Worm (Caenorhabditis elegans) whole organism, young adult: Measurements from ENCODE around the gene fask-1.
A peak's percentile ranks its signal among the peaks of the same experiment; 100 is the strongest.

Experiments
- B0019.2 ChIP-seq: fragments of 200-800 bp; sonication (Bioruptor generic); conservative IDR thresholded peaks from 2 replicates; pipeline ENCODE4 v1.3.6; 2022; ENCODE audit warnings: missing genetic modification reagents, missing genetic modification characterization, missing compliant biosample characterization
- C06A6.2 ChIP-seq: fragments of 200-800 bp; sonication (Bioruptor generic); conservative IDR thresholded peaks from 2 replicates; pipeline ENCODE4 v1.3.6; 2022; ENCODE audit warnings: missing genetic modification characterization, missing compliant biosample characterization
- F23B12.7 ChIP-seq: sonication (generic microtip); optimal IDR thresholded peaks from 2 replicates; lab custom pipeline; 2017; ENCODE audit warnings: missing genetic modification characterization, mild to moderate bottlenecking, missing compliant biosample characterization, antibody characterized with exemption, moderate library complexity; ENCODE audit not compliant: insufficient read depth
- F37B4.10 ChIP-seq: fragments of 200-800 bp; sonication (Bioruptor generic); IDR thresholded peaks from 2 replicates; pipeline ENCODE4 v1.3.6; 2022; ENCODE audit warnings: missing genetic modification characterization, missing compliant biosample characterization
- F39B2.1 ChIP-seq: fragments of 200-800 bp; sonication (Bioruptor generic); IDR thresholded peaks from 2 replicates; pipeline ENCODE4 v1.3.6; 2022; ENCODE audit warnings: missing genetic modification reagents, missing genetic modification characterization, missing compliant biosample characterization
- F55B11.4 ChIP-seq: sonication (generic microtip); optimal IDR thresholded peaks from 2 replicates; lab custom pipeline; 2016; ENCODE audit warnings: missing compliant biosample characterization, missing genetic modification characterization, borderline replicate concordance; ENCODE audit not compliant: insufficient read depth
- K12H6.12 ChIP-seq: fragments of 200-800 bp; sonication (Bioruptor generic); optimal IDR thresholded peaks from 2 replicates; lab custom pipeline; 2018; ENCODE audit warnings: mild to moderate bottlenecking, missing genetic modification characterization, missing compliant biosample characterization
- T07F8.4 ChIP-seq: sonication (generic microtip); optimal IDR thresholded peaks from 2 replicates; lab custom pipeline; 2016; ENCODE audit warnings: mild to moderate bottlenecking, missing genetic modification characterization, moderate library complexity, missing compliant biosample characterization
- T26A5.8 ChIP-seq: sonication (generic microtip); optimal IDR thresholded peaks from 2 replicates; lab custom pipeline; 2016; ENCODE audit warnings: missing genetic modification characterization, missing compliant biosample characterization
- Y79H2A.3 ChIP-seq: fragments of 200-800 bp; sonication (Bioruptor generic); conservative IDR thresholded peaks from 2 replicates; pipeline ENCODE4 v1.3.6; 2022; ENCODE audit warnings: missing genetic modification reagents, missing genetic modification characterization, missing compliant biosample characterization
- aptf-2 ChIP-seq: fragments of 200-800 bp; sonication (Bioruptor generic); conservative IDR thresholded peaks from 2 replicates; pipeline ENCODE4 v1.3.6; 2022; ENCODE audit warnings: missing genetic modification reagents, missing genetic modification characterization, missing compliant biosample characterization
- bed-1 ChIP-seq: fragments of 200-800 bp; sonication (Bioruptor generic); IDR thresholded peaks from 2 replicates; pipeline ENCODE4 v1.3.6; 2022; ENCODE audit warnings: missing genetic modification reagents, missing genetic modification characterization, missing compliant biosample characterization
- ccch-3 ChIP-seq: fragments of 200-800 bp; sonication (Bioruptor generic); optimal IDR thresholded peaks from 2 replicates; lab custom pipeline; 2018; ENCODE audit warnings: mild to moderate bottlenecking, missing genetic modification characterization, missing compliant biosample characterization
- ceh-100 ChIP-seq: fragments of 200-800 bp; sonication (Bioruptor generic); IDR thresholded peaks from 2 replicates; pipeline ENCODE4 v1.3.6; 2022; ENCODE audit warnings: missing genetic modification reagents, missing genetic modification characterization, missing compliant biosample characterization
- ceh-91 ChIP-seq: fragments of 200-800 bp; sonication (Bioruptor generic); IDR thresholded peaks from 2 replicates; pipeline ENCODE4 v1.3.6; 2022; ENCODE audit warnings: missing genetic modification reagents, missing genetic modification characterization, missing compliant biosample characterization
- chd-7 ChIP-seq: sonication (generic microtip); optimal IDR thresholded peaks from 2 replicates; lab custom pipeline; 2016; ENCODE audit warnings: mild to moderate bottlenecking, missing genetic modification characterization, moderate library complexity, missing compliant biosample characterization
- die-1 ChIP-seq: sonication (generic microtip); optimal IDR thresholded peaks from 2 replicates; lab custom pipeline; 2016; ENCODE audit warnings: missing genotype, mild to moderate bottlenecking, missing genetic modification characterization, missing compliant biosample characterization
- dox-1 ChIP-seq: fragments of 200-800 bp; sonication (Bioruptor generic); IDR thresholded peaks from 2 replicates; pipeline ENCODE4 v1.3.6; 2022; ENCODE audit warnings: missing genetic modification reagents, missing genetic modification characterization, missing compliant biosample characterization
- dpff-1 ChIP-seq: sonication (generic microtip); optimal IDR thresholded peaks from 2 replicates; lab custom pipeline; 2017; ENCODE audit warnings: mild to moderate bottlenecking, missing genetic modification characterization, missing compliant biosample characterization
- dpl-1 ChIP-seq: fragments of 150-350 bp; optimal IDR thresholded peaks from 2 replicates; lab custom pipeline; 2014; ENCODE audit warnings: missing biosample characterization, missing genetic modification reagents, missing genetic modification characterization
- egl-18 ChIP-seq: fragments of 200-800 bp; sonication (Bioruptor generic); IDR thresholded peaks from 2 replicates; pipeline ENCODE4 v1.3.6; 2022; ENCODE audit warnings: missing genetic modification reagents, missing genetic modification characterization, missing compliant biosample characterization
- egl-44 ChIP-seq: fragments of 200-800 bp; sonication (Bioruptor generic); IDR thresholded peaks from 2 replicates; pipeline ENCODE4 v1.3.6; 2022; ENCODE audit warnings: missing genetic modification reagents, missing genetic modification characterization, missing compliant biosample characterization
- egrh-3 ChIP-seq: fragments of 200-800 bp; sonication (Bioruptor generic); IDR thresholded peaks from 2 replicates; pipeline ENCODE4 v1.3.6; 2022; ENCODE audit warnings: missing genetic modification reagents, missing genetic modification characterization, missing compliant biosample characterization
- hlh-26 ChIP-seq: fragments of 200-800 bp; sonication (Bioruptor generic); conservative IDR thresholded peaks from 2 replicates; pipeline ENCODE4 v1.3.6; 2022; ENCODE audit warnings: missing genetic modification reagents, missing genetic modification characterization, missing compliant biosample characterization
- hmg-1.2 ChIP-seq: fragments of 200-800 bp; sonication (Bioruptor generic); IDR thresholded peaks from 2 replicates; pipeline ENCODE4 v1.3.6; 2022; ENCODE audit warnings: missing genetic modification reagents, missing genetic modification characterization, missing compliant biosample characterization
- hmg-20 ChIP-seq: fragments of 200-800 bp; sonication (Bioruptor generic); IDR thresholded peaks from 2 replicates; pipeline ENCODE4 v1.3.6; 2022; ENCODE audit warnings: missing genetic modification reagents, missing genetic modification characterization, missing compliant biosample characterization
- let-526 ChIP-seq: fragments of 200-800 bp; sonication (Bioruptor generic); IDR thresholded peaks from 2 replicates; pipeline ENCODE4 v1.3.6; 2022; ENCODE audit warnings: missing genetic modification reagents, missing genetic modification characterization, missing compliant biosample characterization
- lin-35 ChIP-seq, 3 experiments: fragments of 150-350 bp in 2 of 3; sonication (generic microtip) in 1 of 3; optimal IDR thresholded peaks; 2 replicates each; lab custom pipeline; 2014 to 2018; ENCODE audit warnings: missing biosample characterization in 3 of 3, missing genetic modification characterization in 3 of 3, missing genetic modification reagents in 3 of 3
- lsl-1 ChIP-seq: fragments of 200-800 bp; sonication (Bioruptor generic); optimal IDR thresholded peaks from 2 replicates; lab custom pipeline; 2018; ENCODE audit warnings: mild to moderate bottlenecking, missing genetic modification characterization, moderate library complexity, missing compliant biosample characterization
- madf-6 ChIP-seq: fragments of 200-800 bp; sonication (Bioruptor generic); IDR thresholded peaks from 2 replicates; pipeline ENCODE4 v1.3.6; 2022; ENCODE audit warnings: missing genetic modification reagents, missing genetic modification characterization, missing compliant biosample characterization
- mcd-1 ChIP-seq: fragments of 200-800 bp; sonication (Bioruptor generic); IDR thresholded peaks from 2 replicates; pipeline ENCODE4 v1.3.6; 2022; ENCODE audit warnings: missing genetic modification reagents, missing genetic modification characterization, missing compliant biosample characterization
- mel-28 ChIP-seq: sonication (generic microtip); optimal IDR thresholded peaks from 2 replicates; lab custom pipeline; 2016; ENCODE audit warnings: borderline replicate concordance, mild to moderate bottlenecking, missing genetic modification characterization, missing compliant biosample characterization
- mxl-1 ChIP-seq: sonication (generic microtip); optimal IDR thresholded peaks from 2 replicates; lab custom pipeline; 2016; ENCODE audit warnings: missing genetic modification characterization, missing compliant biosample characterization
- nfya-1 ChIP-seq: sonication (generic microtip); optimal IDR thresholded peaks from 2 replicates; lab custom pipeline; 2017; ENCODE audit warnings: antibody characterized with exemption, missing compliant biosample characterization, missing genetic modification characterization, borderline replicate concordance; ENCODE audit not compliant: insufficient read depth
- nfya-2 ChIP-seq: fragments of 200-800 bp; sonication (Bioruptor generic); IDR thresholded peaks from 2 replicates; pipeline ENCODE4 v1.3.6; 2022; ENCODE audit warnings: missing genetic modification reagents, missing genetic modification characterization, missing compliant biosample characterization
- nhr-179 ChIP-seq: sonication (generic microtip); optimal IDR thresholded peaks from 2 replicates; lab custom pipeline; 2016; ENCODE audit warnings: mild to moderate bottlenecking, missing genetic modification characterization, missing compliant biosample characterization
- nhr-80 ChIP-seq: sonication (generic microtip); optimal IDR thresholded peaks from 2 replicates; lab custom pipeline; 2016; ENCODE audit warnings: missing genetic modification characterization, missing compliant biosample characterization
- sdz-38 ChIP-seq: sonication (generic microtip); optimal IDR thresholded peaks from 2 replicates; lab custom pipeline; 2016; ENCODE audit warnings: missing genotype, missing genetic modification characterization, missing compliant biosample characterization
- sea-2 ChIP-seq: fragments of 200-800 bp; sonication (Bioruptor generic); IDR thresholded peaks from 2 replicates; pipeline ENCODE4 v1.3.6; 2022; ENCODE audit warnings: missing genetic modification characterization, missing compliant biosample characterization
- snpc-1.3 ChIP-seq: sonication (generic microtip); optimal IDR thresholded peaks from 2 replicates; lab custom pipeline; 2017; ENCODE audit warnings: missing genetic modification characterization, mild to moderate bottlenecking, missing compliant biosample characterization, antibody characterized with exemption, moderate library complexity, missing genotype, missing genetic modification reagents; ENCODE audit not compliant: insufficient read depth
- snpc-4 ChIP-seq, 5 experiments: fragments of 150-350 bp in 1 of 5; sonication (generic microtip) in 4 of 5; optimal IDR thresholded peaks; 2 replicates each; lab custom pipeline; 2014 to 2018; ENCODE audit warnings: missing genetic modification characterization in 5 of 5, missing biosample characterization in 3 of 5, antibody characterized with exemption in 2 of 5, mild to moderate bottlenecking in 2 of 5, missing compliant biosample characterization in 2 of 5, missing genotype in 2 of 5, moderate library complexity in 2 of 5, missing genetic modification reagents in 1 of 5
- tbp1 ChIP-seq: fragments of 200-800 bp; sonication (Bioruptor generic); optimal IDR thresholded peaks from 2 replicates; lab custom pipeline; 2018; ENCODE audit warnings: mild to moderate bottlenecking, missing genetic modification characterization, missing compliant biosample characterization
- unc-62 ChIP-seq: fragments of 150-350 bp; optimal IDR thresholded peaks from 2 replicates; lab custom pipeline; 2014; ENCODE audit warnings: missing biosample characterization, missing genetic modification reagents, missing genetic modification characterization
- xnd-1 ChIP-seq: sonication (generic microtip); optimal IDR thresholded peaks from 2 replicates; lab custom pipeline; 2016; ENCODE audit warnings: missing genotype, missing genetic modification reagents, missing genetic modification characterization, missing compliant biosample characterization
- zim-3 ChIP-seq: sonication (generic microtip); optimal IDR thresholded peaks from 2 replicates; lab custom pipeline; 2017; ENCODE audit warnings: mild to moderate bottlenecking, missing genetic modification characterization, moderate library complexity, missing compliant biosample characterization
- ztf-22 ChIP-seq: fragments of 200-800 bp; sonication (Bioruptor generic); optimal IDR thresholded peaks from 2 replicates; lab custom pipeline; 2018; ENCODE audit warnings: mild to moderate bottlenecking, missing genetic modification characterization, moderate library complexity, missing compliant biosample characterization
- ztf-28 ChIP-seq: fragments of 200-800 bp; sonication (Bioruptor generic); IDR thresholded peaks from 2 replicates; pipeline ENCODE4 v1.3.6; 2022; ENCODE audit warnings: missing genetic modification reagents, missing genetic modification characterization, missing compliant biosample characterization
- ztf-6 ChIP-seq: fragments of 200-800 bp; sonication (Bioruptor generic); IDR thresholded peaks from 2 replicates; pipeline ENCODE4 v1.3.6; 2022; ENCODE audit warnings: missing genetic modification reagents, missing genetic modification characterization, missing compliant biosample characterization

fask-1 gene

DNA sequence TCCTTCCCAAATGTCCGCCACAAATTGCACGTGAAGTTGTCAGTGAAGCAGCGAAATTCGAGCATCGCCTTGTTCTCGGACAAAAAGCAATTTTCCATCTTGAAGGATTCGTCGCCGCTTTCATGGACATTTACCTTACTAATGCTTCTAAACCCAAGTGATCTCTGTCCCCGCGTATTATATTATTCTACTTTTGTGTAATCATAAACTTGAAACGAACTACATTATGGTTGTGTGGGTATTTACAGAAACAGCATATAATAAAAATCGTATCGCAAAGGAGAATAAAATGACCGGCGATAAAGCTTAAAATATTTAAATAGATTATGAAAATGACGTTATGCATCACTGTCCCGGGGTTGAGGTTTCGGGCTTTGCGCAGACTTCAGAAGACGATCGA lies 3.7 kb upstream of the fask-1 start (continued):
- TF ChIP-seq egrh-3 (GFP tag; lab: Robert Waterston, UW) = no peak
- TF ChIP-seq ceh-100 (GFP tag; lab: Robert Waterston, UW) = no peak
- TF ChIP-seq snpc-4 (GFP tag; optimal IDR thresholded peaks at IDR 0.05; lab: Kevin White, UChicago) = no peak
- peak in 2 of 4 experiments; percentile 47 to 53 for TF ChIP-seq snpc-4 (tag; optimal IDR thresholded peaks at IDR 0.05; lab: Kevin White, UChicago)
- TF ChIP-seq F23B12.7 (tag; lab: Kevin White, UChicago) = no peak
- TF ChIP-seq die-1 = no peak
- no peak for TF ChIP-seq aptf-2
- no peak for TF ChIP-seq mel-28 (tag; lab: Kevin White, UChicago)
- TF ChIP-seq hlh-26 (GFP tag; lab: Robert Waterston, UW) = no peak
- no peak for TF ChIP-seq tbp1
- no peak for TF ChIP-seq ztf-22
- TF ChIP-seq ccch-3 = no peak
- 0 out of 2 replicates have a peak, but pooled peaks have one; percentile 17 for TF ChIP-seq F39B2.1 (GFP tag; lab: Robert Waterston, UW)
- peak; percentile 58 for TF ChIP-seq madf-6 (GFP tag; lab: Robert Waterston, UW)
- TF ChIP-seq nhr-80 = no peak
- TF ChIP-seq dpff-1 (tag; lab: Kevin White, UChicago) = no peak
- TF ChIP-seq dpl-1 = no peak
- TF ChIP-seq snpc-1.3 (tag; lab: Kevin White, UChicago) = peak; percentile 18
- TF ChIP-seq K12H6.12 (tag; lab: Kevin White, UChicago) = no peak
- peak; percentile 41 for TF ChIP-seq hmg-1.2
- TF ChIP-seq lin-35 (GFP tag; optimal IDR thresholded peaks at IDR 0.05; lab: Kevin White, UChicago) = no peak
- no peak for TF ChIP-seq F37B4.10 (GFP tag; lab: Robert Waterston, UW)
- TF ChIP-seq F55B11.4 (tag; lab: Kevin White, UChicago) = no peak
- TF ChIP-seq sea-2 (GFP tag; lab: Robert Waterston, UW) = no peak
- TF ChIP-seq unc-62 (GFP tag; lab: Kevin White, UChicago) = no peak
- peak; percentile 52; the same call in 1 of the 2 replicates for TF ChIP-seq dox-1 (GFP tag; lab: Robert Waterston, UW)
- TF ChIP-seq hmg-20 (GFP tag; lab: Robert Waterston, UW) = no peak
- TF ChIP-seq egl-18 (GFP tag; lab: Robert Waterston, UW) = no peak
- no peak for TF ChIP-seq ztf-6 (GFP tag; lab: Robert Waterston, UW)
- TF ChIP-seq mxl-1 = peak; percentile 39
- TF ChIP-seq let-526 (GFP tag; lab: Robert Waterston, UW) = no peak
- TF ChIP-seq nhr-179 (tag; lab: Kevin White, UChicago) = no peak
- TF ChIP-seq nfya-2 = no peak
- TF ChIP-seq ztf-28 (GFP tag; lab: Robert Waterston, UW) = no peak
- no peak for TF ChIP-seq T07F8.4 (tag; lab: Kevin White, UChicago)
- no peak for TF ChIP-seq egl-44 (GFP tag; lab: Robert Waterston, UW)
- TF ChIP-seq xnd-1 (tag; lab: Kevin White, UChicago) = no peak
- TF ChIP-seq T26A5.8 (tag; lab: Kevin White, UChicago) = peak; percentile 1
- no peak for TF ChIP-seq nfya-1
- no peak for TF ChIP-seq mcd-1 (GFP tag; lab: Robert Waterston, UW)
- TF ChIP-seq Y79H2A.3 (GFP tag; lab: Robert Waterston, UW) = peak; percentile 78; the same call in 1 of the 2 replicates
- no peak for TF ChIP-seq B0019.2 (GFP tag; lab: Robert Waterston, UW)
- no peak for TF ChIP-seq sdz-38 (tag; lab: Kevin White, UChicago)
- no peak for TF ChIP-seq bed-1
- no peak for TF ChIP-seq zim-3
- TF ChIP-seq ceh-91 (GFP tag; lab: Robert Waterston, UW) = 0 out of 2 replicates have a peak, but pooled peaks have one; percentile 8
- no peak for TF ChIP-seq C06A6.2 (GFP tag; lab: Robert Waterston, UW)
- TF ChIP-seq lsl-1 (GFP tag; lab: Kevin White, UChicago) = peak; percentile 27
- peak; percentile 19 for TF ChIP-seq chd-7 (tag; lab: Kevin White, UChicago)
